Fruit fly (Drosophila melanogaster): Measurements from ENCODE around the gene CG34007.

CG34007 gene

dm6 chr2L:20486050-20486751, 8.6 kb upstream of the CG34007 start:
- peak; percentile 100 for TF ChIP-seq twi (tag; optimal IDR thresholded peaks at IDR 0.05)
- peak in 1 of 2 experiments; percentile 42 for TF ChIP-seq tll (GFP tag; optimal IDR thresholded peaks at IDR 0.05)
- peak; percentile 56 for TF ChIP-seq Med (GFP tag)
- no peak for TF ChIP-seq CG7745 (tag; optimal IDR thresholded peaks at IDR 0.05)
- TF ChIP-seq Ets65A (GFP tag): peak; percentile 84
- TF ChIP-seq chm (GFP tag; IDR thresholded peaks at IDR 0.05): peak; percentile 11; the same call in 1 of the 2 replicates
- TF ChIP-seq CG7372 (GFP tag; IDR thresholded peaks at IDR 0.05): no peak
- TF ChIP-seq dm (GFP tag; optimal IDR thresholded peaks at IDR 0.05): peak; percentile 31
- no peak for TF ChIP-seq sd (tag; optimal IDR thresholded peaks at IDR 0.05)

DNA sequence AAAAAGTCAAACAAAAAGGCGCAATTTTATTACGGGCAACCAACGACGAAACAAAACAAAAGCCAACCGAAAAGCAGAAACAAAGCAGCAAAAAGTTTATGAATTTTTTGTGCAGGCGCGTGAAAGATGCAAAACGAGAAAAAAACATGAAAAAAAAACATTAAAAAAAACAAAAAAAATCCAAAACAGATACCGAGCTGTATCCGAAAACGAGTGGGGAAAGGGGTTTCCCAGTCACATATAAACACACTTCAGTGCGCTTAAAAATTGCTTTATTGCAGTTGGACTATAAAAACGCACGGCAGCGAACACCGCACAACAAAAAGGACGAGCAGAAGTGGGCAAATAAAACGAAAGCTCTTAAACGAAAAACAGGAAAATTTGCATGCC, 8.1 kb upstream of the CG34007 start:
- TF ChIP-seq nom (GFP tag; optimal IDR thresholded peaks at IDR 0.05) (peak; percentile 36), Ets65A (GFP tag) (peak; percentile 64), CG15073 (GFP tag; optimal IDR thresholded peaks at IDR 0.05) (no peak), CHES-1-like (GFP tag; optimal IDR thresholded peaks at IDR 0.05) (no peak)

DNA sequence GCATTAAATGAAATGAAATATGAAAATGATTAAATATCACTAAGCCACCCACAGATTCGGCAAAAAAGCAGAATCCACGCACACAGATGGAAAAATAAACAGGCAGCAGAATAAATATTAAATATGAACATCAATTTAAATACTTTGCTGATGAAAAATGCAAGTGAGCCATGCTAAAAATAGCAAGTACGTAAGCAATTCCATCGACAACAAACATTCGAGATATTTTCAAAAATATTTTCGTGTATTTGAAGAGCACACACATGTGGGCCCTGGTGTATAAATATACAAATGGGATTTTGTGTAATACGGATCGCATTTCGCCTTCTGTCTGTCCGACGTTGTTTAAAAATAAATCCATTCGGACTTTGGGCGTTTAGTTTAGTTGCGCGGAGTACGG, 7.1 kb upstream of the CG34007 start:
- TF ChIP-seq sens (GFP tag) (peak; percentile 65), CG12769 (tag; optimal IDR thresholded peaks at IDR 0.05) (peak; percentile 18), tll (GFP tag; optimal IDR thresholded peaks at IDR 0.05) (no peak), GATAe (GFP tag; conservative IDR thresholded peaks at IDR 0.05) (no peak), sd (tag; optimal IDR thresholded peaks at IDR 0.05) (peak; percentile 66), chinmo (GFP tag; IDR thresholded peaks at IDR 0.05; ENCODE audit: partially characterized antibody) (0 out of 4 replicates have a peak, but pooled peaks have one; percentile 11), chm (GFP tag; IDR thresholded peaks at IDR 0.05) (no peak), ro (GFP tag; IDR thresholded peaks at IDR 0.05) (no peak), twi (tag; optimal IDR thresholded peaks at IDR 0.05) (peak; percentile 75), cwo (GFP tag; optimal IDR thresholded peaks at IDR 0.05) (no peak), so (GFP tag; IDR thresholded peaks at IDR 0.05) (peak; percentile 74; the same call in 1 of the 3 replicates)

dm6 chr2L:20488128-20488527, 6.7 kb upstream of the CG34007 start:
- TF ChIP-seq yki (optimal IDR thresholded peaks at IDR 0.05): no peak
- TF ChIP-seq grau (tag; optimal IDR thresholded peaks at IDR 0.05): peak; percentile 28
- TF ChIP-seq sim (GFP tag; IDR thresholded peaks at IDR 0.05): no peak
- peak; percentile 86 for TF ChIP-seq CTCF (GFP tag; optimal IDR thresholded peaks at IDR 0.05)
- TF ChIP-seq CG11696 (GFP tag; IDR thresholded peaks at IDR 0.05): 0 out of 2 replicates have a peak, but pooled peaks have one; percentile 9
- no peak for TF ChIP-seq CG4282 (GFP tag; optimal IDR thresholded peaks at IDR 0.05)
- no peak for TF ChIP-seq Bgb (GFP tag; IDR thresholded peaks at IDR 0.05; ENCODE audit: partially characterized antibody)
- TF ChIP-seq h (optimal IDR thresholded peaks at IDR 0.05): peak; percentile 50
- TF ChIP-seq sd (tag; optimal IDR thresholded peaks at IDR 0.05): no peak
- TF ChIP-seq Trl (optimal IDR thresholded peaks at IDR 0.05): no peak
- TF ChIP-seq Trl (GFP tag; optimal IDR thresholded peaks at IDR 0.05): no peak
- no peak for TF ChIP-seq prd (optimal IDR thresholded peaks at IDR 0.05)
- TF ChIP-seq prd (GFP tag; IDR thresholded peaks at IDR 0.05): 0 out of 3 replicates have a peak, but pooled peaks have one; percentile 6
- TF ChIP-seq wor (GFP tag; IDR thresholded peaks at IDR 0.05): no peak
- TF ChIP-seq vvl (GFP tag; IDR thresholded peaks at IDR 0.05): 0 out of 2 replicates have a peak, but pooled peaks have one; percentile 12
- TF ChIP-seq zen (tag; optimal IDR thresholded peaks at IDR 0.05): peak; percentile 6
- no peak for TF ChIP-seq CG8765 (GFP tag; IDR thresholded peaks at IDR 0.05)
- peak; percentile 44 for TF ChIP-seq twi (tag; optimal IDR thresholded peaks at IDR 0.05)
- TF ChIP-seq ci (GFP tag; IDR thresholded peaks at IDR 0.05): 0 out of 3 replicates have a peak, but pooled peaks have one; percentile 15
- no peak for TF ChIP-seq CG15011 (GFP tag; optimal IDR thresholded peaks at IDR 0.05)
- TF ChIP-seq CG30020 (tag; optimal IDR thresholded peaks at IDR 0.05): no peak
- TF ChIP-seq CG4820 (GFP tag; optimal IDR thresholded peaks at IDR 0.05): no peak
- TF ChIP-seq Optix (GFP tag; IDR thresholded peaks at IDR 0.05): 0 out of 3 replicates have a peak, but pooled peaks have one; percentile 9
- TF ChIP-seq Dbx (GFP tag; IDR thresholded peaks at IDR 0.05): no peak
- peak; percentile 11 for TF ChIP-seq pros (GFP tag; optimal IDR thresholded peaks at IDR 0.05)
- peak in 1 of 2 experiments; percentile 43 for TF ChIP-seq eve (GFP tag; optimal IDR thresholded peaks at IDR 0.05)
- TF ChIP-seq CG18764 (GFP tag; optimal IDR thresholded peaks at IDR 0.05): no peak
- peak; percentile 5 for TF ChIP-seq D (optimal IDR thresholded peaks at IDR 0.05)
- no peak for TF ChIP-seq D (GFP tag; optimal IDR thresholded peaks at IDR 0.05)
- peak; percentile 44; the same call in 1 of the 2 replicates for TF ChIP-seq crol (GFP tag; IDR thresholded peaks at IDR 0.05)

Data from whole organism, embryonic.